Fruit fly (Drosophila melanogaster) whole organism, pupa: Measurements from ENCODE around the gene kst.

Experiments used
- CG10348 ChIP-seq: fragments of 200-800 bp; sonication (Bioruptor generic); IDR thresholded peaks from 2 replicates; pipeline ENCODE4 v1.3.6; 2022; ENCODE audit warnings: missing biosample characterization, missing genetic modification characterization
- CG12605 ChIP-seq: fragments of 200-800 bp; sonication (Bioruptor generic); IDR thresholded peaks from 2 replicates; pipeline ENCODE4 v1.3.6; 2022; ENCODE audit warnings: missing biosample characterization, missing genetic modification characterization
- CG13204 ChIP-seq: fragments of 200-800 bp; sonication (Bioruptor generic); optimal IDR thresholded peaks from 2 replicates; lab custom pipeline; 2018; ENCODE audit warnings: missing biosample characterization, mild to moderate bottlenecking, missing genetic modification characterization, moderate library complexity
- CG14655 ChIP-seq: fragments of 200-800 bp; sonication (Bioruptor generic); optimal IDR thresholded peaks from 3 replicates; lab custom pipeline; 2017; ENCODE audit warnings: mild to moderate bottlenecking, missing biosample characterization, missing genetic modification reagents, missing genetic modification characterization
- CG15710 ChIP-seq: fragments of 200-800 bp; sonication (Bioruptor generic); optimal IDR thresholded peaks from 2 replicates; lab custom pipeline; 2018; ENCODE audit warnings: missing biosample characterization, mild to moderate bottlenecking, missing genetic modification characterization, moderate library complexity
- CG17806 ChIP-seq: fragments of 200-800 bp; sonication (Bioruptor generic); optimal IDR thresholded peaks from 2 replicates; lab custom pipeline; 2018; ENCODE audit warnings: missing biosample characterization, mild to moderate bottlenecking, missing genetic modification characterization, moderate library complexity
- CG32121 ChIP-seq: fragments of 200-800 bp; sonication (Bioruptor generic); IDR thresholded peaks from 2 replicates; pipeline ENCODE4 v1.3.6; 2022; ENCODE audit warnings: missing biosample characterization, missing genetic modification characterization
- CG34367 ChIP-seq: fragments of 200-800 bp; sonication (Bioruptor generic); optimal IDR thresholded peaks from 2 replicates; lab custom pipeline; 2018; ENCODE audit warnings: missing biosample characterization, mild to moderate bottlenecking, missing genetic modification characterization
- CG4496 ChIP-seq: fragments of 200-800 bp; sonication (Bioruptor generic); IDR thresholded peaks from 3 replicates; pipeline ENCODE4 v1.3.6; 2022; ENCODE audit warnings: missing biosample characterization, missing genetic modification characterization
- CG8159 ChIP-seq: fragments of 200-800 bp; sonication (Bioruptor generic); optimal IDR thresholded peaks from 3 replicates; lab custom pipeline; 2018; ENCODE audit warnings: missing biosample characterization, mild to moderate bottlenecking, missing genetic modification characterization, moderate library complexity
- CG8301 ChIP-seq: fragments of 200-800 bp; sonication (Bioruptor generic); optimal IDR thresholded peaks from 2 replicates; lab custom pipeline; 2018; ENCODE audit warnings: missing biosample characterization, mild to moderate bottlenecking, missing genetic modification characterization
- CG9948 ChIP-seq: fragments of 200-800 bp; sonication (Bioruptor generic); optimal IDR thresholded peaks from 2 replicates; lab custom pipeline; 2018; ENCODE audit warnings: missing biosample characterization, mild to moderate bottlenecking, missing genetic modification characterization, moderate library complexity
- D1 ChIP-seq: fragments of 200-800 bp; sonication (Bioruptor generic); optimal IDR thresholded peaks from 2 replicates; lab custom pipeline; 2018; ENCODE audit warnings: missing biosample characterization, mild to moderate bottlenecking, missing genetic modification characterization, moderate library complexity
- EcR ChIP-seq: fragments of 200-800 bp; sonication (Bioruptor generic); optimal IDR thresholded peaks from 3 replicates; lab custom pipeline; 2019; ENCODE audit warnings: missing biosample characterization, missing genetic modification characterization, mild to moderate bottlenecking, moderate library complexity, missing genetic modification reagents
- Ets98B ChIP-seq: fragments of 200-800 bp; sonication (Bioruptor generic); IDR thresholded peaks from 2 replicates; pipeline ENCODE4 v1.3.6; 2022; ENCODE audit warnings: missing biosample characterization, missing genetic modification characterization
- Pif1A ChIP-seq: fragments of 200-800 bp; sonication (Bioruptor generic); optimal IDR thresholded peaks from 3 replicates; lab custom pipeline; 2016; ENCODE audit warnings: missing biosample characterization, missing genetic modification characterization
- Pif1B ChIP-seq: fragments of 200-800 bp; sonication (Bioruptor generic); optimal IDR thresholded peaks from 3 replicates; lab custom pipeline; 2016; ENCODE audit warnings: missing biosample characterization, missing genetic modification characterization
- Snoo ChIP-seq: fragments of 200-800 bp; sonication (Bioruptor generic); optimal IDR thresholded peaks from 3 replicates; lab custom pipeline; 2017; ENCODE audit warnings: missing biosample characterization, mild to moderate bottlenecking, missing genetic modification characterization, inconsistent platforms
- fd96Ca ChIP-seq: fragments of 200-800 bp; sonication (Bioruptor generic); IDR thresholded peaks from 3 replicates; pipeline ENCODE4 v1.3.6; 2022; ENCODE audit warnings: missing biosample characterization, missing genetic modification characterization
- gl ChIP-seq: fragments of 200-800 bp; sonication (Bioruptor generic); optimal IDR thresholded peaks from 2 replicates; lab custom pipeline; 2018; ENCODE audit warnings: missing biosample characterization, mild to moderate bottlenecking, missing genetic modification characterization
- rn ChIP-seq: fragments of 200-800 bp; sonication (Bioruptor generic); IDR thresholded peaks from 2 replicates; pipeline ENCODE4 v1.3.6; 2022; ENCODE audit warnings: missing biosample characterization, missing genetic modification characterization

The kst gene

dm6 chr3L:3397849-3398248, 61.2 kb downstream of the kst start:
- TF ChIP-seq fd96Ca (GFP tag; lab: Robert Waterston, UW) (peak; percentile 86), gl (tag; lab: Kevin White, UChicago) (peak; percentile 89), Ets98B (GFP tag; lab: Robert Waterston, UW) (peak; percentile 65), CG32121 (GFP tag; lab: Robert Waterston, UW) (no peak), CG15710 (tag; lab: Kevin White, UChicago) (peak; percentile 91), CG10348 (GFP tag; lab: Robert Waterston, UW) (no peak), Pif1A (GFP tag; lab: Kevin White, UChicago) (peak; percentile 89), CG12605 (peak; percentile 78), Pif1B (GFP tag; lab: Kevin White, UChicago) (peak; percentile 90), CG13204 (GFP tag; lab: Kevin White, UChicago) (peak; percentile 85), D1 (tag; lab: Kevin White, UChicago) (peak; percentile 66), CG14655 (GFP tag; lab: Kevin White, UChicago) (peak; percentile 89), rn (GFP tag; lab: Robert Waterston, UW) (peak; percentile 72), EcR (GFP tag; lab: Kevin White, UChicago) (no peak), CG8159 (tag; lab: Kevin White, UChicago) (peak; percentile 93), CG8301 (tag; lab: Kevin White, UChicago) (peak; percentile 84), CG34367 (tag; lab: Kevin White, UChicago) (peak; percentile 94), CG9948 (tag; lab: Kevin White, UChicago) (peak; percentile 92), CG17806 (tag; lab: Kevin White, UChicago) (peak; percentile 93), Snoo (peak; percentile 86), CG4496 (peak; percentile 87)
- TF ChIP-seq, all 21 proteins: peak for 18

dm6 chr3L:3398496-3398895, 61.8 kb downstream of the kst start:
- TF ChIP-seq CG12605 (no peak), Snoo (no peak), CG34367 (tag; lab: Kevin White, UChicago) (no peak), CG9948 (tag; lab: Kevin White, UChicago) (peak; percentile 4), D1 (tag; lab: Kevin White, UChicago) (no peak)

- TF ChIP-seq CG17806 (tag; lab: Kevin White, UChicago), result peak; percentile 85
- TF ChIP-seq CG10348 (GFP tag; lab: Robert Waterston, UW), result peak; percentile 42; the same call in 1 of the 2 replicates
- TF ChIP-seq gl (tag; lab: Kevin White, UChicago), result peak; percentile 33
- peak; percentile 80 for TF ChIP-seq CG15710 (tag; lab: Kevin White, UChicago)
- no peak for TF ChIP-seq rn (GFP tag; lab: Robert Waterston, UW)
- TF ChIP-seq CG34367 (tag; lab: Kevin White, UChicago), result peak; percentile 70
- TF ChIP-seq CG4496, result peak; percentile 79
- peak; percentile 53 for TF ChIP-seq D1 (tag; lab: Kevin White, UChicago)
- TF ChIP-seq EcR (GFP tag; lab: Kevin White, UChicago), result peak; percentile 66
- TF ChIP-seq Ets98B (GFP tag; lab: Robert Waterston, UW), result peak; percentile 65
- peak; percentile 83 for TF ChIP-seq Pif1A (GFP tag; lab: Kevin White, UChicago)
- peak; percentile 84 for TF ChIP-seq CG32121 (GFP tag; lab: Robert Waterston, UW)
- TF ChIP-seq Snoo, result peak; percentile 87
- TF ChIP-seq CG8159 (tag; lab: Kevin White, UChicago), result peak; percentile 92
- peak; percentile 90 for TF ChIP-seq CG8301 (tag; lab: Kevin White, UChicago)
- peak; percentile 68 for TF ChIP-seq Pif1B (GFP tag; lab: Kevin White, UChicago)
- TF ChIP-seq CG9948 (tag; lab: Kevin White, UChicago), result peak; percentile 85
- TF ChIP-seq CG13204 (GFP tag; lab: Kevin White, UChicago), result peak; percentile 41
- peak; percentile 91 for TF ChIP-seq CG14655 (GFP tag; lab: Kevin White, UChicago)
- TF ChIP-seq fd96Ca (GFP tag; lab: Robert Waterston, UW), result peak; percentile 58
- peak; percentile 43; the same call in 1 of the 2 replicates for TF ChIP-seq CG12605
Observed at dm6 chr3L:3399249-3399922, 62.7 kb downstream of the kst start.

dm6 chr3L:3399923-3400309, 63.3 kb downstream of the kst start:
- no peak for TF ChIP-seq gl (tag; lab: Kevin White, UChicago)
- TF ChIP-seq CG14655 (GFP tag; lab: Kevin White, UChicago), result no peak
- TF ChIP-seq CG17806 (tag; lab: Kevin White, UChicago), result no peak
- TF ChIP-seq CG8301 (tag; lab: Kevin White, UChicago), result no peak
- TF ChIP-seq CG34367 (tag; lab: Kevin White, UChicago), result no peak
- no peak for TF ChIP-seq EcR (GFP tag; lab: Kevin White, UChicago)
- TF ChIP-seq CG9948 (tag; lab: Kevin White, UChicago), result no peak
- no peak for TF ChIP-seq Pif1A (GFP tag; lab: Kevin White, UChicago)
- no peak for TF ChIP-seq CG32121 (GFP tag; lab: Robert Waterston, UW)
- TF ChIP-seq CG12605, result no peak

dm6 chr3L:3400555-3401198, 64.0 kb downstream of the kst start:
- TF ChIP-seq Pif1A (GFP tag; lab: Kevin White, UChicago) (no peak), Ets98B (GFP tag; lab: Robert Waterston, UW) (peak; percentile 55; the same call in 1 of the 2 replicates), CG14655 (GFP tag; lab: Kevin White, UChicago) (peak; percentile 42), CG13204 (GFP tag; lab: Kevin White, UChicago) (peak; percentile 56), CG12605 (peak; percentile 48; the same call in 1 of the 2 replicates), CG4496 (peak; percentile 78), gl (tag; lab: Kevin White, UChicago) (no peak), fd96Ca (GFP tag; lab: Robert Waterston, UW) (0 out of 3 replicates have a peak, but pooled peaks have one; percentile 38), EcR (GFP tag; lab: Kevin White, UChicago) (no peak), CG32121 (GFP tag; lab: Robert Waterston, UW) (peak; percentile 75)
